Fruit fly (Drosophila melanogaster) whole organism, pupa: Measurements from ENCODE around the gene Mhc.
A peak's percentile ranks its signal among the peaks of the same experiment; 100 is the strongest.

Source experiments
- CG13204 ChIP-seq: fragments of 200-800 bp; sonication (Bioruptor generic); optimal IDR thresholded peaks from 2 replicates; lab custom pipeline; 2018; ENCODE audit warnings: missing biosample characterization, mild to moderate bottlenecking, missing genetic modification characterization, moderate library complexity
- EcR ChIP-seq: fragments of 200-800 bp; sonication (Bioruptor generic); optimal IDR thresholded peaks from 3 replicates; lab custom pipeline; 2019; ENCODE audit warnings: missing biosample characterization, missing genetic modification characterization, mild to moderate bottlenecking, moderate library complexity, missing genetic modification reagents
- Ets98B ChIP-seq: fragments of 200-800 bp; sonication (Bioruptor generic); IDR thresholded peaks from 2 replicates; pipeline ENCODE4 v1.3.6; 2022; ENCODE audit warnings: missing biosample characterization, missing genetic modification characterization

DNA sequence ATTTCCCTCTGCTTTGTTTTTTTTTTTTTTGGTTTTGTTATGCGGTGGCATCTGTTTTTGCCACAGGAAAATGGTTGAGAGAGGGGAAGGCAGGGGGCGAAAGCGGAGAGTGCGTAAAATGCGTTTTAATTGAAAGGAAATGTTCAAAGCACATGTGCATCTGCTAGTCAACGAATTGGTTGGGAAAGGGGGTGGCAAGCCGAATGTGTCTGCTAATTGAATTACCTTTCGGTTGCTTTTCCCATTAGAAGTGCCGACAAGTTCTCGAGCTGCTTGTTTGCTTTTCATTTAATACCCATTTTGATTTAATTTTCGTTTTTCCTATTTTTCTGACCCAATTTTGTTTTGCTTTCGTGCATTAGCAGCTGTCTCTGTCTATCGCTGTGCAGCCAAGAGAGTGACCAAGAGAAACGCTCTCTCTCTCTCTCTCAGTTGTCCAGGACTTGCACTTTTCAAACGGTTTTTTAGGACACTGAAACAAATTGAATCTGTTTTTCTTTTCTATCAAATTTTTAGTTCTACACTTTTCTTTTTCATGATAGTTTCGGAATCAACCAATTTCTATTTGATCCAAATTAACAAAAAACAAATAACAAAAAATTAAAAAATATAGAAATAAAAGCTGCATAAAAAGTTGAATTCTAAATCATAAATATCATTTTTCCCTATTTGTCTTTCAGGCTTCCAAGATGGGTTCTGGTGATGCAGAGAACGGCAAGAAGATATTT lies 47.8 kb upstream of the Mhc start:
- peak; percentile 37; the same call in 1 of the 2 replicates for TF ChIP-seq Ets98B (GFP tag; lab: Robert Waterston, UW)
- TF ChIP-seq EcR (GFP tag; lab: Kevin White, UChicago) = no peak
- no peak for TF ChIP-seq CG13204 (GFP tag; lab: Kevin White, UChicago)
